Worm (Caenorhabditis elegans) whole organism, L3 larva: Measurements from ENCODE around the gene K08F8.7.

Experiments used
- R02D3.7 ChIP-seq: fragments of 150-350 bp; optimal IDR thresholded peaks from 2 replicates; lab custom pipeline; 2014; ENCODE audit warnings: missing biosample characterization, missing genetic modification characterization
- ZK546.5 ChIP-seq: sonication (generic microtip); optimal IDR thresholded peaks from 2 replicates; lab custom pipeline; 2017; ENCODE audit warnings: missing biosample characterization, missing genetic modification characterization
- aly-2 ChIP-seq: fragments of 150-350 bp; optimal IDR thresholded peaks from 2 replicates; lab custom pipeline; 2014; ENCODE audit warnings: missing biosample characterization, missing genetic modification characterization
- ama-1 ChIP-seq: fragments of 150-350 bp; optimal IDR thresholded peaks from 2 replicates; lab custom pipeline; 2018
- ceh-16 ChIP-seq: sonication (generic microtip); optimal IDR thresholded peaks from 2 replicates; lab custom pipeline; 2017; ENCODE audit warnings: missing biosample characterization, missing genetic modification characterization
- ceh-28 ChIP-seq: fragments of 150-350 bp; optimal IDR thresholded peaks from 2 replicates; lab custom pipeline; 2014; ENCODE audit warnings: missing biosample characterization, missing genetic modification reagents, missing genetic modification characterization
- ceh-82 ChIP-seq: fragments of 150-350 bp; optimal IDR thresholded peaks from 2 replicates; lab custom pipeline; 2014; ENCODE audit warnings: missing biosample characterization, missing genetic modification characterization
- ceh-9 ChIP-seq: sonication (generic microtip); optimal IDR thresholded peaks from 2 replicates; lab custom pipeline; 2018; ENCODE audit warnings: missing biosample characterization, missing genetic modification characterization
- daf-12 ChIP-seq: fragments of 150-350 bp; optimal IDR thresholded peaks from 2 replicates; lab custom pipeline; 2014; ENCODE audit warnings: missing biosample characterization, missing genetic modification reagents, missing genetic modification characterization
- egl-27 ChIP-seq: sonication (generic microtip); optimal IDR thresholded peaks from 4 replicates; lab custom pipeline; 2017; ENCODE audit warnings: missing biosample characterization, missing genetic modification reagents, missing genetic modification characterization
- elt-1 ChIP-seq: fragments of 150-350 bp; optimal IDR thresholded peaks from 2 replicates; lab custom pipeline; 2014; ENCODE audit warnings: missing biosample characterization, missing genetic modification characterization
- elt-2 ChIP-seq: sonication (generic microtip); optimal IDR thresholded peaks from 2 replicates; lab custom pipeline; 2016; ENCODE audit warnings: missing genetic modification reagents, mild to moderate bottlenecking, missing genetic modification characterization, missing compliant biosample characterization
- elt-3 ChIP-seq, 3 experiments: fragments of 150-350 bp in 1 of 3; sonication (generic microtip) in 2 of 3; optimal IDR thresholded peaks; 2 replicates in 2 of 3; 4 replicates in 1 of 3; lab custom pipeline; 2014 to 2017; ENCODE audit warnings: missing biosample characterization in 3 of 3, missing genetic modification characterization in 3 of 3
- eor-1 ChIP-seq, 2 experiments: fragments of 150-350 bp; optimal IDR thresholded peaks; 2 replicates each; lab custom pipeline; 2014 to 2018; ENCODE audit warnings: missing biosample characterization in 2 of 2, missing genetic modification characterization in 2 of 2
- fkh-10 ChIP-seq: sonication (generic microtip); optimal IDR thresholded peaks from 2 replicates; lab custom pipeline; 2017; ENCODE audit warnings: missing biosample characterization, missing genetic modification reagents, missing genetic modification characterization
- fkh-2 ChIP-seq: fragments of 150-350 bp; optimal IDR thresholded peaks from 2 replicates; lab custom pipeline; 2014; ENCODE audit warnings: missing biosample characterization, missing genetic modification reagents, missing genetic modification characterization
- fos-1 ChIP-seq: fragments of 150-350 bp; optimal IDR thresholded peaks from 2 replicates; lab custom pipeline; 2014; ENCODE audit warnings: missing biosample characterization, missing genetic modification characterization
- jun-1 ChIP-seq: fragments of 150-350 bp; optimal IDR thresholded peaks from 2 replicates; lab custom pipeline; 2014; ENCODE audit warnings: missing biosample characterization, missing genetic modification reagents, missing genetic modification characterization
- lin-15B ChIP-seq: fragments of 150-350 bp; optimal IDR thresholded peaks from 2 replicates; lab custom pipeline; 2014; ENCODE audit warnings: missing biosample characterization, missing genetic modification characterization
- lin-39 ChIP-seq: fragments of 150-350 bp; optimal IDR thresholded peaks from 2 replicates; lab custom pipeline; 2018; ENCODE audit warnings: missing biosample characterization, missing genetic modification reagents, missing genetic modification characterization
- lsy-12 ChIP-seq: sonication (generic microtip); optimal IDR thresholded peaks from 2 replicates; lab custom pipeline; 2016; ENCODE audit warnings: mild to moderate bottlenecking, missing genetic modification characterization, missing compliant biosample characterization
- mdl-1 ChIP-seq: fragments of 150-350 bp; optimal IDR thresholded peaks from 2 replicates; lab custom pipeline; 2014; ENCODE audit warnings: missing biosample characterization, missing genetic modification characterization
- mml-1 ChIP-seq: fragments of 150-350 bp; sonication (generic microtip); optimal IDR thresholded peaks from 3 replicates; lab custom pipeline; 2014; ENCODE audit warnings: missing biosample characterization, missing genetic modification characterization
- nfya-1 ChIP-seq: sonication (generic microtip); optimal IDR thresholded peaks from 2 replicates; lab custom pipeline; 2017; ENCODE audit warnings: missing genetic modification characterization, mild to moderate bottlenecking, missing compliant biosample characterization, antibody characterized with exemption, moderate library complexity; ENCODE audit not compliant: insufficient read depth
- nhr-11 ChIP-seq: fragments of 150-350 bp; optimal IDR thresholded peaks from 2 replicates; lab custom pipeline; 2014; ENCODE audit warnings: missing biosample characterization, missing genetic modification characterization
- nhr-12 ChIP-seq: fragments of 150-350 bp; optimal IDR thresholded peaks from 2 replicates; lab custom pipeline; 2014; ENCODE audit warnings: missing biosample characterization, missing genetic modification characterization
- nhr-23 ChIP-seq: fragments of 150-350 bp; optimal IDR thresholded peaks from 2 replicates; lab custom pipeline; 2014; ENCODE audit warnings: missing biosample characterization, missing genetic modification reagents, missing genetic modification characterization
- nhr-237 ChIP-seq: fragments of 150-350 bp; optimal IDR thresholded peaks from 2 replicates; lab custom pipeline; 2014; ENCODE audit warnings: missing biosample characterization, missing genetic modification characterization
- nhr-25 ChIP-seq: sonication (generic microtip); optimal IDR thresholded peaks from 2 replicates; lab custom pipeline; 2017; ENCODE audit warnings: missing biosample characterization, missing genetic modification characterization
- nhr-28 ChIP-seq: fragments of 150-350 bp; optimal IDR thresholded peaks from 2 replicates; lab custom pipeline; 2014; ENCODE audit warnings: missing biosample characterization, missing genetic modification characterization
- nhr-43 ChIP-seq: sonication (generic microtip); optimal IDR thresholded peaks from 2 replicates; lab custom pipeline; 2016; ENCODE audit warnings: mild to moderate bottlenecking, missing genetic modification characterization, missing compliant biosample characterization; ENCODE audit not compliant: poor library complexity, severe bottlenecking
- nhr-67 ChIP-seq: fragments of 150-350 bp; optimal IDR thresholded peaks from 2 replicates; lab custom pipeline; 2014; ENCODE audit warnings: missing biosample characterization, missing genetic modification characterization
- nhr-76 ChIP-seq: fragments of 150-350 bp; sonication (generic microtip); optimal IDR thresholded peaks from 5 replicates; lab custom pipeline; 2014; ENCODE audit warnings: missing biosample characterization, missing genetic modification characterization
- pha-4 ChIP-seq: fragments of 150-350 bp; optimal IDR thresholded peaks from 2 replicates; lab custom pipeline; 2014; ENCODE audit warnings: missing biosample characterization, missing genetic modification reagents, missing genetic modification characterization
- pqm-1 ChIP-seq: fragments of 150-350 bp; optimal IDR thresholded peaks from 2 replicates; lab custom pipeline; 2017; ENCODE audit warnings: missing biosample characterization, missing genetic modification characterization, inconsistent platforms
- sea-2 ChIP-seq: fragments of 150-350 bp; sonication (generic microtip); optimal IDR thresholded peaks from 4 replicates; lab custom pipeline; 2014; ENCODE audit warnings: missing biosample characterization, missing genetic modification reagents, missing genetic modification characterization
- skn-1 ChIP-seq: fragments of 150-350 bp; optimal IDR thresholded peaks from 2 replicates; lab custom pipeline; 2014; ENCODE audit warnings: missing biosample characterization, missing genetic modification characterization
- snpc-4 ChIP-seq: fragments of 150-350 bp; optimal IDR thresholded peaks from 2 replicates; lab custom pipeline; 2014; ENCODE audit warnings: missing biosample characterization, missing genetic modification characterization
- tbx-2 ChIP-seq: sonication (generic microtip); optimal IDR thresholded peaks from 2 replicates; lab custom pipeline; 2016; ENCODE audit warnings: mild to moderate bottlenecking, missing genetic modification characterization, missing compliant biosample characterization
- unc-39 ChIP-seq: sonication (generic microtip); optimal IDR thresholded peaks from 4 replicates; lab custom pipeline; 2017; ENCODE audit warnings: missing biosample characterization, missing genetic modification characterization
- unc-62 ChIP-seq: fragments of 150-350 bp; sonication (generic microtip); optimal IDR thresholded peaks from 4 replicates; lab custom pipeline; 2014; ENCODE audit warnings: missing biosample characterization, missing genetic modification reagents, missing genetic modification characterization
- zag-1 ChIP-seq: fragments of 150-350 bp; optimal IDR thresholded peaks from 2 replicates; lab custom pipeline; 2014; ENCODE audit warnings: missing biosample characterization, missing genetic modification characterization
- ztf-11 ChIP-seq: fragments of 150-350 bp; optimal IDR thresholded peaks from 2 replicates; lab custom pipeline; 2014; ENCODE audit warnings: missing biosample characterization, missing genetic modification characterization
- ztf-4 ChIP-seq: fragments of 150-350 bp; optimal IDR thresholded peaks from 2 replicates; lab custom pipeline; 2014; ENCODE audit warnings: missing biosample characterization, missing genetic modification characterization

K08F8.7 gene

DNA sequence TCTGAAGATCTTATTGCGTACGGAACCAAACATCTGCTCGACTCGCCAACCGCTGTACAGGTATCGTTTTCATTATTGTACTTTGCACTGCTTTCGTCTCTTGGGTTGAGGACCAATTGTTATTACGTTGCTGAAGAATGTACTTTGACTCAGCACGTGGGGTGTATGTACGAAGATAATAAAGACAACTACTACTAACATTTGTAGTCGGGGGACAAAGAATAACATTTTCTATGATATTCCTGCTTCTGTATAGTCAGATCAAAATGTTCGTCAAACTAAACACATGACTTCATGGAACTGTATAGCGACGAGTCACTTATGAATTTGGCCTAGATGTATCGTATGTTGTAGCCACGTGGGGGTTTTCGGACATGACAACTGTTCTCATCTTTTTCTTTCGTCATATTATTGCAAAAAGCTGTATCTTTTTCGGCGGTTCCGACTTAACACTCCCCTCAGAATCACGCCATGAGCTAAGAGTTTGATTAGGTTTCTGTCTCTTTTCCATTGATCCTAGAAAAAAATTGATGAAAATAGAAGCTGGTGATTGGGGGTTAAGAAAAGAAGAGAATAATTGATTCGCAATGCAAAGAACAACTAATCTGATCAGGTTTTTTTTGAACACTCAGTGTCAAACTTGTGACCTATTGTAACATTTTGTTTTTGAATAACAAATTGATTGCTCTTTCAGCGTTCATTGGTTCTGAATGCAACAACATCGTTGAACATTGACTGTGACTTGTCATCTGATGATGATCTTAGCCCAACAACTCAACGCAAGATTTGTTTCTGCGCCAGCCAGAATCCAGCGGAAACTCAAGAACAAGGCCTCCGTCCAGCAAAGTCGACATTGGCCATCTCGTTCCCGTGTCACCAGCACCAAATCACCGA lies 10.4 kb downstream of the K08F8.7 start:
- TF ChIP-seq elt-1 (no peak), nfya-1 (tag; lab: Kevin White, UChicago) (peak; percentile 37), jun-1 (tag; lab: Kevin White, UChicago) (peak; percentile 20), eor-1 (tag; optimal IDR thresholded peaks at IDR 0.05; lab: Kevin White, UChicago) (no peak), mml-1 (tag; lab: Kevin White, UChicago) (no peak), nhr-43 (tag; lab: Kevin White, UChicago) (peak; percentile 36), aly-2 (tag; lab: Kevin White, UChicago) (no peak), fkh-10 (GFP tag; lab: Kevin White, UChicago) (no peak), ceh-9 (tag; lab: Kevin White, UChicago) (no peak), elt-3 (tag; optimal IDR thresholded peaks at IDR 0.05; lab: Kevin White, UChicago) (no peak), lsy-12 (tag; lab: Kevin White, UChicago) (no peak), unc-62 (no peak), nhr-25 (tag; lab: Kevin White, UChicago) (peak; percentile 85), nhr-23 (peak; percentile 67), ceh-82 (tag; lab: Kevin White, UChicago) (no peak), ZK546.5 (tag; lab: Kevin White, UChicago) (no peak), pha-4 (tag; lab: Kevin White, UChicago) (peak; percentile 41), fkh-2 (no peak), elt-2 (tag; lab: Kevin White, UChicago) (peak; percentile 24), mdl-1 (peak; percentile 14), lin-39 (tag; lab: Kevin White, UChicago) (peak; percentile 47), ceh-28 (tag; lab: Kevin White, UChicago) (no peak), nhr-76 (tag; lab: Kevin White, UChicago) (no peak), ama-1 (lab: Kevin White, UChicago) (peak; percentile 96), tbx-2 (tag; lab: Kevin White, UChicago) (no peak), nhr-11 (no peak), zag-1 (tag; lab: Kevin White, UChicago) (no peak), pqm-1 (peak; percentile 3), nhr-28 (tag; lab: Kevin White, UChicago) (no peak), ztf-11 (tag; lab: Kevin White, UChicago) (no peak), ceh-16 (tag; lab: Kevin White, UChicago) (no peak), sea-2 (GFP tag; lab: Kevin White, UChicago) (no peak), ztf-4 (tag; lab: Kevin White, UChicago) (peak; percentile 4)

DNA sequence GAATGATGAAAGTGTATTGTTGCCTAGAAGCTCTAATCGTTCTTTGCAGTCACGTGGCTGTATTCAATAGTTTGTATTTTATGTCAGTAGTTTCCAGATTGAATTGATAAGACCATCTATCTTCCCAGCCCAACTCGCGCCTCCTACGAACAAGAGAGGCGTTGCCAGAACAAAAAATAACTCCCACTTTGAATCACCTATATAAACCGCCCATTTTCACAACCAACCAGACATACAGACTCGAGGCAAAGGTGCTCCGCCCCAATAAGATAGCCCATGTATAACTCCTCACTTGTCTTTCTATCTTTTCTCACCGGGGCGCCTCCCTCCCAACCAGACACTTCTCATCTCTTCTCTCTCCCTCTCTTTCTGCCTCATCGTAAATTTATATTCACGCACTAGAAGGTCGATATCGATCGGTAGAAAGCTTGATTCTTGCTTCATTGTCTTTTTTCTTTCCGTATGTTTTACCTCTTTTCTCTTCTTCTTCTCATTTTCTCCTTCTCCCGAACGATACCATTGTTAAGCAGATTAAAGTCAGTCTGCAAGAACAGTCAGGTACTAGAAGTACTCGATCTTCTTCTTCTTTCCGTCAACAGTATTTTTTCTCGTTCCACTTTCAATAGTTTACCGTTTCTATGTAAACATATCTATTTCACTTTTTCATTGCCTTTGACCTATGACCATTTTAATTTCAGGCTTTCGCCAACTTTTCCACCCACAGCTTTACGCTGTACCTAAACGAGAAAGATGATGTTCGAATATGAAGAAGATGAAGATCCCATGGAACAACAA lies 11.6 kb downstream of the K08F8.7 start, which contains the start of gene mak-1:
Gene mak-1, plus strand, starts transcription at position 693 of the 795 bp plus-strand sequence.
- TF ChIP-seq lin-39 (tag; lab: Kevin White, UChicago) (peak; percentile 30), elt-1 (no peak), tbx-2 (tag; lab: Kevin White, UChicago) (no peak), pha-4 (tag; lab: Kevin White, UChicago) (no peak), ztf-4 (tag; lab: Kevin White, UChicago) (no peak), pqm-1 (peak; percentile 46), aly-2 (tag; lab: Kevin White, UChicago) (no peak), nhr-25 (tag; lab: Kevin White, UChicago) (peak; percentile 55), eor-1 (tag; optimal IDR thresholded peaks at IDR 0.05; lab: Kevin White, UChicago) (no peak), fkh-2 (no peak), fos-1 (tag; lab: Kevin White, UChicago) (no peak), R02D3.7 (no peak), nhr-23 (peak; percentile 17), ceh-28 (tag; lab: Kevin White, UChicago) (no peak), ZK546.5 (tag; lab: Kevin White, UChicago) (no peak), mml-1 (tag; lab: Kevin White, UChicago) (no peak), ceh-82 (tag; lab: Kevin White, UChicago) (no peak), nhr-12 (tag; lab: Kevin White, UChicago) (no peak), nhr-11 (no peak), daf-12 (tag; lab: Kevin White, UChicago) (no peak), unc-62 (no peak), nhr-76 (tag; lab: Kevin White, UChicago) (no peak), jun-1 (tag; lab: Kevin White, UChicago) (peak; percentile 75), nhr-67 (tag; lab: Kevin White, UChicago) (no peak), ztf-11 (tag; lab: Kevin White, UChicago) (no peak), ceh-16 (tag; lab: Kevin White, UChicago) (no peak), ama-1 (lab: Kevin White, UChicago) (peak; percentile 94), egl-27 (tag; lab: Kevin White, UChicago) (no peak), ceh-9 (tag; lab: Kevin White, UChicago) (no peak), unc-39 (tag; lab: Kevin White, UChicago) (no peak), snpc-4 (tag; lab: Kevin White, UChicago) (no peak), nhr-28 (tag; lab: Kevin White, UChicago) (no peak), lsy-12 (tag; lab: Kevin White, UChicago) (no peak), zag-1 (tag; lab: Kevin White, UChicago) (no peak), elt-3 (tag; optimal IDR thresholded peaks at IDR 0.05; lab: Kevin White, UChicago) (no peak), fkh-10 (GFP tag; lab: Kevin White, UChicago) (no peak), lin-15B (no peak), nhr-237 (tag; lab: Kevin White, UChicago) (no peak), sea-2 (GFP tag; lab: Kevin White, UChicago) (no peak), skn-1 (tag; lab: Kevin White, UChicago) (no peak)
